Worm (Caenorhabditis elegans) whole organism, early embryonic: ENCODE results near the gene moc-5.

Experiments
- B0310.2 ChIP-seq: sonication (generic microtip); optimal IDR thresholded peaks from 2 replicates; lab custom pipeline; 2016; ENCODE audit warnings: mild to moderate bottlenecking, missing genetic modification characterization, missing compliant biosample characterization
- F13C5.2 ChIP-seq: sonication (generic microtip); optimal IDR thresholded peaks from 2 replicates; lab custom pipeline; 2017; ENCODE audit warnings: mild to moderate bottlenecking, missing genetic modification characterization, inconsistent platforms, missing compliant biosample characterization
- aly-1 ChIP-seq: sonication (generic microtip); optimal IDR thresholded peaks from 2 replicates; lab custom pipeline; 2016; ENCODE audit warnings: missing genetic modification characterization, missing compliant biosample characterization
- ama-1 ChIP-seq: fragments of 150-350 bp; optimal IDR thresholded peaks from 2 replicates; lab custom pipeline; 2014
- ets-7 ChIP-seq: sonication (generic microtip); optimal IDR thresholded peaks from 2 replicates; lab custom pipeline; 2016; ENCODE audit warnings: missing genotype, missing genetic modification characterization, missing compliant biosample characterization
- flt-1 ChIP-seq: fragments of 200-800 bp; sonication (Bioruptor generic); IDR thresholded peaks from 2 replicates; pipeline ENCODE4 v1.3.6; 2022; ENCODE audit warnings: missing genetic modification characterization, missing compliant biosample characterization
- hmbx-1 ChIP-seq: sonication (generic microtip); optimal IDR thresholded peaks from 2 replicates; lab custom pipeline; 2016; ENCODE audit warnings: mild to moderate bottlenecking, missing genetic modification characterization, missing compliant biosample characterization
- hmg-4 ChIP-seq: fragments of 200-800 bp; sonication (Bioruptor generic); optimal IDR thresholded peaks from 2 replicates; lab custom pipeline; 2018; ENCODE audit warnings: mild to moderate bottlenecking, missing genetic modification characterization, missing compliant biosample characterization
- hnd-1 ChIP-seq: sonication (generic microtip); optimal IDR thresholded peaks from 2 replicates; lab custom pipeline; 2016; ENCODE audit warnings: missing genetic modification characterization, missing compliant biosample characterization
- scrt-1 ChIP-seq: fragments of 200-800 bp; sonication (Bioruptor generic); IDR thresholded peaks from 2 replicates; pipeline ENCODE4 v1.3.6; 2022; ENCODE audit warnings: missing genetic modification characterization, missing compliant biosample characterization
- sea-1 ChIP-seq: fragments of 200-800 bp; sonication (Bioruptor generic); conservative IDR thresholded peaks from 2 replicates; pipeline ENCODE4 v1.3.6; 2022; ENCODE audit warnings: missing genetic modification characterization, missing compliant biosample characterization
- tbx-37 ChIP-seq: fragments of 200-800 bp; sonication (Bioruptor generic); conservative IDR thresholded peaks from 2 replicates; pipeline ENCODE4 v1.3.6; 2022; ENCODE audit warnings: missing genetic modification reagents, missing genetic modification characterization, missing compliant biosample characterization
- tra-4 ChIP-seq: sonication (generic microtip); optimal IDR thresholded peaks from 2 replicates; lab custom pipeline; 2017; ENCODE audit warnings: missing genetic modification characterization, missing compliant biosample characterization

- no peak for TF ChIP-seq tbx-37
- no peak for TF ChIP-seq aly-1 (tag; lab: Kevin White, UChicago)
- TF ChIP-seq sea-1 (GFP tag; lab: Robert Waterston, UW): no peak
- TF ChIP-seq flt-1: no peak
- TF ChIP-seq ama-1 (lab: Kevin White, UChicago): no peak
- TF ChIP-seq ets-7: no peak
- TF ChIP-seq F13C5.2 (tag; lab: Kevin White, UChicago): no peak
- no peak for TF ChIP-seq hmg-4 (GFP tag; lab: Kevin White, UChicago)
- no peak for TF ChIP-seq tra-4
- no peak for TF ChIP-seq hmbx-1 (tag; lab: Kevin White, UChicago)
- no peak for TF ChIP-seq hnd-1
- no peak for TF ChIP-seq scrt-1 (GFP tag; lab: Robert Waterston, UW)
- TF ChIP-seq B0310.2: no peak
Observed at ce11 chrX:9527898-9528297, 37.9 kb downstream of the moc-5 start.
